Fruit fly (Drosophila melanogaster) Kc167 (cell line): ENCODE measurements around the gene Sulf1.

Experiments used
- Myc ChIP-seq: fragments of >200 bp; optimal IDR thresholded peaks from 2 replicates; lab custom pipeline; 2017; ENCODE audit warnings: missing external identifiers
- Sin3A ChIP-seq: fragments of >200 bp; optimal IDR thresholded peaks from 2 replicates; lab custom pipeline; 2018; ENCODE audit warnings: missing external identifiers
- h ChIP-seq: fragments of >200 bp; optimal IDR thresholded peaks from 3 replicates; lab custom pipeline; 2018; ENCODE audit warnings: missing external identifiers
- insv ChIP-seq: fragments of >200 bp; optimal IDR thresholded peaks from 3 replicates; lab custom pipeline; 2018; ENCODE audit warnings: missing external identifiers
- psq ChIP-seq: fragments of >200 bp; optimal IDR thresholded peaks from 2 replicates; lab custom pipeline; 2017; ENCODE audit warnings: missing external identifiers
- ttk ChIP-seq: sonication (Bioruptor generic); optimal IDR thresholded peaks from 2 replicates; lab custom pipeline; 2017; ENCODE audit warnings: missing external identifiers

Sulf1 gene

dm6 chr3R:16266712-16267111, 72.7 kb downstream of the Sulf1 start, which contains the start of gene Mst89B:
TSS of gene Mst89B (plus strand) at chr3R:16267012.
- no peak for TF ChIP-seq insv
- TF ChIP-seq psq = no peak
- TF ChIP-seq h (lab: Kevin White, UChicago) = no peak
- TF ChIP-seq ttk (lab: Kevin White, UChicago) = no peak
- no peak for TF ChIP-seq Myc (lab: Kevin White, UChicago)
- TF ChIP-seq Sin3A (lab: Kevin White, UChicago) = no peak

dm6 chr3R:16263522-16264305, 75.7 kb downstream of the Sulf1 start, which contains the start of the genes bor and asun:
TSS of gene bor (minus strand) at chr3R:16264115.
TSS of gene asun (plus strand) at chr3R:16264271.
- TF ChIP-seq insv = no peak
- no peak for TF ChIP-seq Sin3A (lab: Kevin White, UChicago)
- no peak for TF ChIP-seq Myc (lab: Kevin White, UChicago)
- TF ChIP-seq psq = no peak
- no peak for TF ChIP-seq ttk (lab: Kevin White, UChicago)
- TF ChIP-seq h (lab: Kevin White, UChicago) = no peak
